Worm (Caenorhabditis elegans) whole organism, L1 larva: ENCODE results near the gene C33F10.11.

Experiments used
- Y116A8C.19 ChIP-seq: sonication (generic microtip); optimal IDR thresholded peaks from 2 replicates; lab custom pipeline; 2016; ENCODE audit warnings: missing compliant biosample characterization, missing genetic modification characterization, borderline replicate concordance
- alr-1 ChIP-seq: fragments of 200-800 bp; sonication (Bioruptor generic); optimal IDR thresholded peaks from 2 replicates; lab custom pipeline; 2018; ENCODE audit warnings: borderline replicate concordance, mild to moderate bottlenecking, missing genetic modification characterization, missing compliant biosample characterization
- blmp-1 ChIP-seq: fragments of 150-350 bp; optimal IDR thresholded peaks from 2 replicates; lab custom pipeline; 2014; ENCODE audit warnings: missing biosample characterization, missing genetic modification characterization
- ceh-63 ChIP-seq: fragments of 200-800 bp; sonication (Bioruptor generic); optimal IDR thresholded peaks from 2 replicates; lab custom pipeline; 2018; ENCODE audit warnings: mild to moderate bottlenecking, missing genetic modification characterization, missing compliant biosample characterization
- ceh-8 ChIP-seq: fragments of 200-800 bp; sonication (Bioruptor generic); optimal IDR thresholded peaks from 2 replicates; lab custom pipeline; 2018; ENCODE audit warnings: mild to moderate bottlenecking, missing genetic modification characterization, moderate library complexity, missing compliant biosample characterization
- ceh-82 ChIP-seq, 3 experiments: fragments of 150-350 bp in 1 of 3; sonication (generic microtip) in 2 of 3; optimal IDR thresholded peaks; 2 replicates each; lab custom pipeline; 2014 to 2017; ENCODE audit warnings: missing biosample characterization in 3 of 3, missing genetic modification characterization in 3 of 3
- ces-1 ChIP-seq: fragments of 150-350 bp; optimal IDR thresholded peaks from 2 replicates; lab custom pipeline; 2014; ENCODE audit warnings: missing biosample characterization, missing genetic modification reagents, missing genetic modification characterization
- dpl-1 ChIP-seq, 3 experiments: fragments of 150-350 bp in 2 of 3; sonication (generic microtip) in 1 of 3; optimal IDR thresholded peaks; 2 replicates each; lab custom pipeline; 2014 to 2017; ENCODE audit warnings: missing biosample characterization in 3 of 3, missing genetic modification characterization in 3 of 3, missing genetic modification reagents in 3 of 3
- dsc-1 ChIP-seq: sonication (generic microtip); optimal IDR thresholded peaks from 2 replicates; lab custom pipeline; 2016; ENCODE audit warnings: mild to moderate bottlenecking, missing genetic modification characterization, missing compliant biosample characterization
- efl-1 ChIP-seq, 4 experiments: fragments of 150-350 bp; optimal IDR thresholded peaks in 3 of 4; peaks in 1 of 4; 1 replicate in 1 of 4; 2 replicates in 3 of 4; lab custom pipeline; 2014; ENCODE audit warnings: missing biosample characterization in 2 of 4, missing genetic modification characterization in 2 of 4, missing genetic modification reagents in 2 of 4
- elt-3 ChIP-seq, 6 experiments: fragments of 150-350 bp in 1 of 6; sonication (generic microtip); optimal IDR thresholded peaks; 2 replicates each; lab custom pipeline; 2017 to 2018; ENCODE audit warnings: missing biosample characterization in 6 of 6, missing genetic modification characterization in 6 of 6, inconsistent platforms in 1 of 6
- hlh-17 ChIP-seq: fragments of 200-800 bp; sonication (Bioruptor generic); optimal IDR thresholded peaks from 2 replicates; lab custom pipeline; 2018; ENCODE audit warnings: missing genetic modification characterization, mild to moderate bottlenecking, missing compliant biosample characterization, moderate library complexity, borderline replicate concordance
- lin-14 ChIP-seq: fragments of 200-800 bp; sonication (Bioruptor generic); optimal IDR thresholded peaks from 2 replicates; lab custom pipeline; 2018; ENCODE audit warnings: mild to moderate bottlenecking, missing genetic modification characterization, moderate library complexity, missing compliant biosample characterization
- lin-15B ChIP-seq: fragments of 150-350 bp; sonication (generic microtip); optimal IDR thresholded peaks from 3 replicates; lab custom pipeline; 2014; ENCODE audit warnings: missing biosample characterization, missing genetic modification characterization
- lir-3 ChIP-seq: sonication (generic microtip); optimal IDR thresholded peaks from 2 replicates; lab custom pipeline; 2016; ENCODE audit warnings: mild to moderate bottlenecking, missing genetic modification characterization, moderate library complexity, missing compliant biosample characterization; ENCODE audit not compliant: poor library complexity
- lsy-2 ChIP-seq, 2 experiments: fragments of 150-350 bp; optimal IDR thresholded peaks; 2 replicates each; lab custom pipeline; 2014; ENCODE audit warnings: missing biosample characterization in 2 of 2, missing genetic modification characterization in 2 of 2
- mef-2 ChIP-seq: fragments of 150-350 bp; optimal IDR thresholded peaks from 2 replicates; lab custom pipeline; 2014; ENCODE audit warnings: missing biosample characterization, missing genetic modification characterization
- nhr-19 ChIP-seq: fragments of 200-800 bp; sonication (Bioruptor generic); conservative IDR thresholded peaks from 2 replicates; pipeline ENCODE4 v1.3.6; 2022; ENCODE audit warnings: missing genetic modification characterization, missing compliant biosample characterization
- nhr-20 ChIP-seq: sonication (generic microtip); optimal IDR thresholded peaks from 2 replicates; lab custom pipeline; 2016; ENCODE audit warnings: mild to moderate bottlenecking, missing genetic modification characterization, missing compliant biosample characterization
- nhr-237 ChIP-seq: fragments of 150-350 bp; optimal IDR thresholded peaks from 2 replicates; lab custom pipeline; 2014; ENCODE audit warnings: missing biosample characterization, missing genetic modification characterization
- nhr-28 ChIP-seq: fragments of 150-350 bp; optimal IDR thresholded peaks from 2 replicates; lab custom pipeline; 2014; ENCODE audit warnings: missing biosample characterization, missing genetic modification characterization
- nhr-47 ChIP-seq: sonication (generic microtip); optimal IDR thresholded peaks from 2 replicates; lab custom pipeline; 2016; ENCODE audit warnings: mild to moderate bottlenecking, missing genetic modification characterization, moderate library complexity, missing compliant biosample characterization
- nhr-71 ChIP-seq: sonication (generic microtip); optimal IDR thresholded peaks from 2 replicates; lab custom pipeline; 2016; ENCODE audit warnings: mild to moderate bottlenecking, missing genetic modification characterization, moderate library complexity, missing compliant biosample characterization
- nhr-84 ChIP-seq: sonication (generic microtip); optimal IDR thresholded peaks from 2 replicates; lab custom pipeline; 2017; ENCODE audit warnings: missing biosample characterization, missing genetic modification characterization
- nhr-85 ChIP-seq: sonication (generic microtip); peaks from one replicate; lab custom pipeline; 2016; ENCODE audit warnings: missing genetic modification characterization, inconsistent platforms, missing compliant biosample characterization
- skn-1 ChIP-seq: fragments of 150-350 bp; optimal IDR thresholded peaks from 2 replicates; lab custom pipeline; 2014; ENCODE audit warnings: missing biosample characterization, missing genetic modification characterization
- snu-23 ChIP-seq: sonication (generic microtip); optimal IDR thresholded peaks from 2 replicates; lab custom pipeline; 2016; ENCODE audit warnings: missing genetic modification characterization, missing compliant biosample characterization
- sox-4 ChIP-seq: sonication (generic microtip); optimal IDR thresholded peaks from 2 replicates; lab custom pipeline; 2016; ENCODE audit warnings: missing genetic modification characterization, missing compliant biosample characterization
- tlp-1 ChIP-seq: fragments of 150-350 bp; optimal IDR thresholded peaks from 2 replicates; lab custom pipeline; 2014; ENCODE audit warnings: missing biosample characterization, missing genetic modification characterization
- unc-130 ChIP-seq: fragments of 150-350 bp; optimal IDR thresholded peaks from 2 replicates; lab custom pipeline; 2017; ENCODE audit warnings: missing biosample characterization, missing genetic modification characterization, inconsistent platforms
- unc-30 ChIP-seq: sonication (generic microtip); optimal IDR thresholded peaks from 2 replicates; lab custom pipeline; 2017; ENCODE audit warnings: missing biosample characterization, missing genetic modification characterization
- unc-98 ChIP-seq: fragments of 200-800 bp; sonication (Bioruptor generic); IDR thresholded peaks from 2 replicates; pipeline ENCODE4 v1.3.6; 2022; ENCODE audit warnings: missing genetic modification characterization, missing compliant biosample characterization
- vab-15 ChIP-seq: sonication (generic microtip); optimal IDR thresholded peaks from 2 replicates; lab custom pipeline; 2017; ENCODE audit warnings: missing genotype, mild to moderate bottlenecking, missing genetic modification characterization, missing compliant biosample characterization
- xbp-1 ChIP-seq: sonication (generic microtip); optimal IDR thresholded peaks from 2 replicates; lab custom pipeline; 2016; ENCODE audit warnings: missing genetic modification characterization, missing compliant biosample characterization
- ztf-11 ChIP-seq, 2 experiments: sonication (generic microtip); optimal IDR thresholded peaks; 2 replicates each; lab custom pipeline; 2016 to 2017; ENCODE audit warnings: missing genetic modification characterization in 2 of 2, missing biosample characterization in 1 of 2, missing compliant biosample characterization in 1 of 2

Gene C33F10.11

DNA sequence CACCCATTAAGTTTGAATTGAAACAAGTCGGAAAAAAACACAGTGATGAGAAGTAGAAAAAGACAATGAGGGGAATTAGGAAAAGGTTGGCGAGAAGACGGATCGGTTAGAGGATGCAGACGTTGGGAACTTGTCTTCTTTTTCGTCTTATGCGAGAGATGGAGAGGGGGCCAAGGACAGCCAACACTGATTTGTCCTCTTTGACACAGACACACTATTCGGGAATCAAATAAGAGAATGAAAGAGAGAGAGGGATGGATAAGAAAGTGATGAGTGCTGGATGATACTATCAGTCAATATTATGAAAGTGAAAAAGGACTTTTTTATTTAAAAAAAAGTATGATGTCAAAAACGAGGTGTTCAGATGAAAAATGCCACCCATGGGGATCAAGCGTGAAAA lies 12.9 kb downstream of the C33F10.11 start, which contains the start of gene lact-5:
TSS of gene lact-5 (minus strand) at position 1 of the 400 bp plus-strand sequence.
- TF ChIP-seq lsy-2 (tag; optimal IDR thresholded peaks at IDR 0.05; lab: Kevin White, UChicago) (peak in 1 of 2 experiments; percentile 12), snu-23 (GFP tag; lab: Kevin White, UChicago) (peak; percentile 1), Y116A8C.19 (no peak), lin-14 (GFP tag; lab: Kevin White, UChicago) (peak; percentile 71), nhr-85 (tag; lab: Kevin White, UChicago) (peak; percentile 76), elt-3 (tag; optimal IDR thresholded peaks at IDR 0.05; lab: Kevin White, UChicago) (peak in 3 of 6 experiments; percentile 34 to 69 (median 45)), nhr-237 (no peak), nhr-20 (tag; lab: Kevin White, UChicago) (peak; percentile 47), sox-4 (no peak), blmp-1 (tag; lab: Kevin White, UChicago) (peak; percentile 95), unc-30 (tag; lab: Kevin White, UChicago) (no peak)

DNA sequence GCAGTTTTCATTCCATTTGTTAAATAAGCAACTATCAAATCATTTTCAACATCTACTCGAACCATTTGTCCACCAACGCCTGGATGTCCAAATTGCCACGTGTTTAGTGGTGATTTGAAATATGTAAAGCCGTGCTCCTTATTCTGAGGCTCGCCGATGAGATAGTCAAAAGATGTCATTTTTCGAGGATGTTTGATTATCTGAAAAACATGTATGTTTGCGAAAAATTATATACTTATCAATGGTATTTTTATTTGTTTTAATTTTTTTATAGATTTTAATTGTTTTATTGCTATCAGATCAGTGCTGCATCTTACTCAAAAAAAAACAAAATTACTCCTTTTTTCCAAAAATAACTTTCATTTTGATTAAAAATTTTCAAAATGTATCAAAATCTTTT lies 15.9 kb downstream of the C33F10.11 start:
- TF ChIP-seq lin-15B (tag; lab: Kevin White, UChicago): no peak
- no peak for TF ChIP-seq snu-23 (GFP tag; lab: Kevin White, UChicago)
- no peak for TF ChIP-seq sox-4
- TF ChIP-seq ceh-8 (GFP tag; lab: Kevin White, UChicago): no peak
- no peak for TF ChIP-seq vab-15 (tag; lab: Kevin White, UChicago)
- TF ChIP-seq nhr-85 (tag; lab: Kevin White, UChicago): no peak
- no peak for TF ChIP-seq dsc-1
- TF ChIP-seq tlp-1 (tag; lab: Kevin White, UChicago): no peak
- no peak for TF ChIP-seq nhr-28 (tag; lab: Kevin White, UChicago)
- no peak for TF ChIP-seq nhr-47 (tag; lab: Kevin White, UChicago)
- TF ChIP-seq ces-1 (GFP tag; lab: Kevin White, UChicago): no peak
- no peak for TF ChIP-seq xbp-1
- TF ChIP-seq lir-3 (tag; lab: Kevin White, UChicago): no peak
- no peak for TF ChIP-seq nhr-71 (tag; lab: Kevin White, UChicago)
- TF ChIP-seq blmp-1 (tag; lab: Kevin White, UChicago): no peak
- no peak for TF ChIP-seq ceh-82 (tag; optimal IDR thresholded peaks at IDR 0.05; lab: Kevin White, UChicago)
- TF ChIP-seq unc-98 (GFP tag; lab: Robert Waterston, UW): no peak
- no peak for TF ChIP-seq nhr-19 (GFP tag; lab: Robert Waterston, UW)
- no peak for TF ChIP-seq efl-1 (optimal IDR thresholded peaks at IDR 0.05; lab: Kevin White, UChicago)
- TF ChIP-seq efl-1 (GFP tag; optimal IDR thresholded peaks at IDR 0.05 in 1 of 2; lab: Kevin White, UChicago): no peak
- TF ChIP-seq unc-30 (tag; lab: Kevin White, UChicago): no peak

DNA sequence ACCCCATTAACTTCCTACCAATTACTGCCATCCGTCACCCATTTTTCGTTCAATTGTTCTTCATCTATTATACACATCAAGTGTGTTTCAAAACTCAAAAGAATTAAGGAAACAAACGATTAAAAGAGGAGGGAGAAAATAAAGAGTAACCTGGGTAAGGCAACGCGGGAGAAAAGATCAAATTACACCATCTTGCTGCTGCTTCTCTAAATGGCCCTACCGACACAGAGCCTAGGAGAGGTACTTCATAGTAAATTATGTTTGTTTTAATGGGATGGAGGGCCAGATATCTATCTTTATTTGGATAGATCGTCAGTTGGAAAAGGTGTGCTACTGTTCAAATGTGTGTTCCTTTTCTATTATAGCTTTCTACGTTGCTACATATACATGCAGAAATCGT lies 19.3 kb downstream of the C33F10.11 start:
- TF ChIP-seq efl-1 (optimal IDR thresholded peaks at IDR 0.05; lab: Kevin White, UChicago) (no peak), efl-1 (GFP tag; optimal IDR thresholded peaks at IDR 0.05 in 1 of 2; lab: Kevin White, UChicago) (peak in 1 of 2 experiments; percentile 29), nhr-84 (no peak)

DNA sequence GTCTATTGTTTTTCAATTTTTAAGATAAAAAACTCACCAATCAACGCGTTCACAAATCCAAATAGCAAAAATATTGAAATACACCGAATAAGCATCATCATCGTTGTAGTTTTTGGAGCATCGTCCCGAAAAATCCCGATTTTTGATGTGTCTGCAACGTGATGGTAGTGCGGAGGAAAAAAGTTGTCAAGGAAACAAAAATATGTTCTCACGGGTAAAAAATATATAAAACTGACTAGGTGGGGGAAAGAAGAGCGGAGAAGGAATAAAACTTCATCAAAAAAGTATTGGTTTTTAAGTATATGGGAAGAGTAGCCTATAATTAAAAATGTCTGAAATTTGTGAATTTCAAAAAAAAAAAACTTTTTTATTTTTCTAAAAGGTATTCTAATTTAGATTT lies 22.7 kb downstream of the C33F10.11 start, which contains the start of gene rig-6:
TSS of gene rig-6 (minus strand) at position 101 of the 400 bp plus-strand sequence.
- TF ChIP-seq nhr-85 (tag; lab: Kevin White, UChicago): no peak
- TF ChIP-seq ces-1 (GFP tag; lab: Kevin White, UChicago): no peak
- TF ChIP-seq ceh-63: no peak
- no peak for TF ChIP-seq alr-1 (tag; lab: Kevin White, UChicago)
- TF ChIP-seq mef-2: no peak
- no peak for TF ChIP-seq ztf-11 (tag; optimal IDR thresholded peaks at IDR 0.05; lab: Kevin White, UChicago)
- no peak for TF ChIP-seq xbp-1
- no peak for TF ChIP-seq snu-23 (GFP tag; lab: Kevin White, UChicago)
- TF ChIP-seq skn-1 (tag; lab: Kevin White, UChicago): no peak
- TF ChIP-seq ceh-8 (GFP tag; lab: Kevin White, UChicago): no peak
- no peak for TF ChIP-seq nhr-237
- no peak for TF ChIP-seq hlh-17
- no peak for TF ChIP-seq unc-130 (tag; lab: Kevin White, UChicago)
- TF ChIP-seq dpl-1 (GFP tag; optimal IDR thresholded peaks at IDR 0.05; lab: Kevin White, UChicago): no peak
